Worm (Caenorhabditis elegans): ENCODE measurements around the gene Y51A2B.9.

ce11 chrV:18412887-18413286, 17.3 kb upstream of the Y51A2B.9 start, which contains the start of gene ZK262.2:
- TF ChIP-seq him-1 (tag; optimal IDR thresholded peaks at IDR 0.05): no peak
- no peak for TF ChIP-seq W03F9.2 (tag; optimal IDR thresholded peaks at IDR 0.05)

All from whole organism, L4/young adult.